Fruit fly (Drosophila melanogaster) whole organism, embryonic: ENCODE measurements around the gene PhKgamma.

Experiments used
- BEAF-32 ChIP-seq: fragments of 200-800 bp; sonication (Bioruptor generic); optimal IDR thresholded peaks from 3 replicates; lab custom pipeline; 2017; ENCODE audit warnings: missing biosample characterization, missing genetic modification characterization, mild to moderate bottlenecking, moderate library complexity, missing genetic modification reagents
- CG10366 ChIP-seq: fragments of 200-800 bp; sonication (Bioruptor generic); IDR thresholded peaks from 2 replicates; pipeline ENCODE4 v1.3.6; 2022; ENCODE audit warnings: missing biosample characterization, missing genetic modification characterization
- CG11456 ChIP-seq: fragments of 200-800 bp; sonication (Bioruptor generic); IDR thresholded peaks from 3 replicates; pipeline ENCODE4 v1.3.6; 2022; ENCODE audit warnings: missing biosample characterization, missing genetic modification characterization
- CG11560 ChIP-seq: fragments of 200-800 bp; sonication (Bioruptor generic); IDR thresholded peaks from 3 replicates; pipeline ENCODE4 v1.3.6; 2022; ENCODE audit warnings: missing biosample characterization, missing genetic modification characterization
- CG12236 ChIP-seq: fragments of 200-800 bp; sonication (Bioruptor generic); optimal IDR thresholded peaks from 2 replicates; lab custom pipeline; 2016; ENCODE audit warnings: missing biosample characterization, missing genetic modification characterization
- CG15601 ChIP-seq: fragments of 200-800 bp; sonication (Bioruptor generic); optimal IDR thresholded peaks from 3 replicates; lab custom pipeline; 2019; ENCODE audit warnings: missing biosample characterization, mild to moderate bottlenecking, missing genetic modification characterization, moderate library complexity
- CG18764 ChIP-seq: fragments of 200-800 bp; sonication (Bioruptor generic); optimal IDR thresholded peaks from 3 replicates; lab custom pipeline; 2016; ENCODE audit warnings: missing biosample characterization, missing genetic modification characterization
- CG2712 ChIP-seq: fragments of 200-800 bp; optimal IDR thresholded peaks from 3 replicates; lab custom pipeline; 2019; ENCODE audit warnings: missing biosample characterization, mild to moderate bottlenecking, missing genetic modification characterization, moderate library complexity
- CG34224 ChIP-seq: fragments of 200-800 bp; sonication (Bioruptor generic); IDR thresholded peaks from 3 replicates; pipeline ENCODE4 v1.3.6; 2022; ENCODE audit warnings: missing biosample characterization, missing genetic modification characterization; ENCODE audit not compliant: partially characterized antibody
- CG3726 ChIP-seq: fragments of 200-800 bp; sonication (Bioruptor generic); IDR thresholded peaks from 3 replicates; pipeline ENCODE4, ENCODE4 v1.3.6; 2022; ENCODE audit warnings: missing biosample characterization, missing genetic modification characterization
- CG3838 ChIP-seq: fragments of 200-800 bp; sonication (Bioruptor generic); optimal IDR thresholded peaks from 3 replicates; lab custom pipeline; 2016; ENCODE audit warnings: missing biosample characterization, missing genetic modification characterization
- CG4282 ChIP-seq: fragments of 200-800 bp; sonication (Bioruptor generic); optimal IDR thresholded peaks from 2 replicates; lab custom pipeline; 2016; ENCODE audit warnings: missing biosample characterization, missing genetic modification characterization
- CG4404 ChIP-seq: fragments of 200-800 bp; sonication (Bioruptor generic); IDR thresholded peaks from 2 replicates; pipeline ENCODE4 v1.3.6; 2022; ENCODE audit warnings: missing biosample characterization, missing genetic modification characterization
- CG4424 ChIP-seq: fragments of 200-800 bp; sonication (Bioruptor generic); optimal IDR thresholded peaks from 3 replicates; lab custom pipeline; 2016; ENCODE audit warnings: missing biosample characterization, missing genetic modification characterization
- CG6272 ChIP-seq: fragments of 200-800 bp; sonication (Bioruptor generic); IDR thresholded peaks from 2 replicates; pipeline ENCODE4 v1.3.6; 2022; ENCODE audit warnings: missing biosample characterization, missing genetic modification characterization
- CG6791 ChIP-seq: fragments of 200-800 bp; sonication (Bioruptor generic); IDR thresholded peaks from 3 replicates; pipeline ENCODE4 v1.3.6; 2022; ENCODE audit warnings: missing biosample characterization, missing genetic modification characterization; ENCODE audit not compliant: partially characterized antibody
- CG8944 ChIP-seq: fragments of 200-800 bp; sonication (Bioruptor generic); optimal IDR thresholded peaks from 3 replicates; lab custom pipeline; 2016; ENCODE audit warnings: missing biosample characterization, missing genetic modification characterization
- CG9932 ChIP-seq: fragments of 200-800 bp; sonication (Bioruptor generic); IDR thresholded peaks from 2 replicates; pipeline ENCODE4 v1.3.6; 2022; ENCODE audit warnings: missing biosample characterization, missing genetic modification characterization
- CTCF ChIP-seq: fragments of 200-800 bp; sonication (Bioruptor generic); optimal IDR thresholded peaks from 2 replicates; lab custom pipeline; 2017; ENCODE audit warnings: missing biosample characterization, mild to moderate bottlenecking, missing genetic modification characterization, moderate library complexity
- Dad ChIP-seq: fragments of 200-800 bp; sonication (Bioruptor generic); optimal IDR thresholded peaks from 3 replicates; lab custom pipeline; 2016; ENCODE audit warnings: missing biosample characterization, missing genetic modification characterization
- Dek ChIP-seq: fragments of 200-800 bp; sonication (Bioruptor generic); optimal IDR thresholded peaks from 3 replicates; lab custom pipeline; 2019; ENCODE audit warnings: missing biosample characterization, mild to moderate bottlenecking, missing genetic modification characterization, moderate library complexity
- Dp ChIP-seq: fragments of 200-800 bp; sonication (Bioruptor generic); optimal IDR thresholded peaks from 2 replicates; lab custom pipeline; 2018; ENCODE audit warnings: missing biosample characterization, mild to moderate bottlenecking, missing genetic modification characterization, moderate library complexity
- ERR ChIP-seq: fragments of 200-800 bp; sonication (Bioruptor generic); optimal IDR thresholded peaks from 2 replicates; lab custom pipeline; 2016; ENCODE audit warnings: missing biosample characterization, missing genetic modification characterization
- Ets97D ChIP-seq: fragments of 200-800 bp; sonication (Bioruptor generic); optimal IDR thresholded peaks from 3 replicates; lab custom pipeline; 2016; ENCODE audit warnings: missing biosample characterization, missing genetic modification characterization
- Hr51 ChIP-seq, 2 experiments: fragments of 200-800 bp; sonication (Bioruptor generic); optimal IDR thresholded peaks; 2 replicates in 1 of 2; 3 replicates in 1 of 2; lab custom pipeline; 2016 to 2018; ENCODE audit warnings: missing biosample characterization in 2 of 2, missing genetic modification characterization in 2 of 2, mild to moderate bottlenecking in 1 of 2, moderate library complexity in 1 of 2
- Jarid2 ChIP-seq: fragments of 200-800 bp; sonication (Bioruptor generic); optimal IDR thresholded peaks from 3 replicates; lab custom pipeline; 2017; ENCODE audit warnings: mild to moderate bottlenecking, missing biosample characterization, missing genetic modification reagents, missing genetic modification characterization
- Mrtf ChIP-seq: fragments of 200-800 bp; sonication (Bioruptor generic); IDR thresholded peaks from 3 replicates; pipeline ENCODE4 v1.3.6; 2022; ENCODE audit warnings: missing biosample characterization, missing genetic modification characterization
- NC2β ChIP-seq: fragments of 200-800 bp; sonication (Bioruptor generic); optimal IDR thresholded peaks from 2 replicates; lab custom pipeline; 2016; ENCODE audit warnings: missing biosample characterization, missing genetic modification characterization
- Oaz ChIP-seq: fragments of 200-800 bp; sonication (Bioruptor generic); IDR thresholded peaks from 2 replicates; pipeline ENCODE4 v1.3.6; 2022; ENCODE audit warnings: missing biosample characterization, missing genetic modification characterization
- Sry-β ChIP-seq: fragments of 200-800 bp; sonication (Bioruptor generic); optimal IDR thresholded peaks from 2 replicates; lab custom pipeline; 2018; ENCODE audit warnings: missing biosample characterization, mild to moderate bottlenecking, missing genetic modification characterization, moderate library complexity
- Sry-δ ChIP-seq: fragments of 200-800 bp; sonication (Bioruptor generic); optimal IDR thresholded peaks from 2 replicates; lab custom pipeline; 2016; ENCODE audit warnings: missing biosample characterization, missing genetic modification characterization
- Usf ChIP-seq: fragments of 200-800 bp; sonication (Bioruptor generic); optimal IDR thresholded peaks from 2 replicates; lab custom pipeline; 2017; ENCODE audit warnings: missing genotype, missing biosample characterization, missing genetic modification characterization
- ap ChIP-seq: fragments of 200-800 bp; sonication (Bioruptor generic); IDR thresholded peaks from 2 replicates; pipeline ENCODE4 v1.3.6; 2022; ENCODE audit warnings: missing biosample characterization, missing genetic modification characterization
- bbx ChIP-seq: fragments of 200-800 bp; sonication (Bioruptor generic); IDR thresholded peaks from 2 replicates; pipeline ENCODE4 v1.3.6; 2022; ENCODE audit warnings: missing biosample characterization, missing genetic modification characterization; ENCODE audit not compliant: partially characterized antibody
- bigmax ChIP-seq: fragments of 200-800 bp; sonication (Bioruptor generic); optimal IDR thresholded peaks from 2 replicates; lab custom pipeline; 2018; ENCODE audit warnings: missing biosample characterization, mild to moderate bottlenecking, missing genetic modification characterization
- ci ChIP-seq: fragments of 200-800 bp; sonication (Bioruptor generic); IDR thresholded peaks from 3 replicates; pipeline ENCODE4 v1.3.6; 2022; ENCODE audit warnings: missing biosample characterization, missing genetic modification characterization
- croc ChIP-seq: fragments of 200-800 bp; sonication (Bioruptor generic); conservative IDR thresholded peaks from 3 replicates; pipeline ENCODE4 v1.3.6; 2022; ENCODE audit warnings: missing biosample characterization, missing genetic modification characterization
- dati ChIP-seq: fragments of 200-800 bp; sonication (Bioruptor generic); IDR thresholded peaks from 2 replicates; pipeline ENCODE4 v1.3.6; 2022; ENCODE audit warnings: missing biosample characterization, missing genetic modification characterization
- dysf ChIP-seq: fragments of 200-800 bp; sonication (Bioruptor generic); IDR thresholded peaks from 3 replicates; pipeline ENCODE4 v1.3.6; 2022; ENCODE audit warnings: missing biosample characterization, missing genetic modification characterization
- gce ChIP-seq: fragments of 200-800 bp; sonication (Bioruptor generic); IDR thresholded peaks from 3 replicates; pipeline ENCODE4 v1.3.6; 2022; ENCODE audit warnings: missing biosample characterization, missing genetic modification characterization
- gro ChIP-seq: fragments of 200-800 bp; sonication (Bioruptor generic); optimal IDR thresholded peaks from 2 replicates; lab custom pipeline; 2016; ENCODE audit warnings: missing biosample characterization, missing genetic modification characterization
- gt ChIP-seq: fragments of 200-800 bp; sonication (Bioruptor generic); IDR thresholded peaks from 2 replicates; pipeline ENCODE4 v1.3.6; 2022; ENCODE audit warnings: missing biosample characterization, missing genetic modification characterization
- insv ChIP-seq, 2 experiments: fragments of 200-800 bp; sonication (Bioruptor generic); optimal IDR thresholded peaks; 3 replicates each; lab custom pipeline; 2016 to 2018; ENCODE audit warnings: missing biosample characterization in 2 of 2, missing genetic modification characterization in 2 of 2
- mam ChIP-seq: fragments of 200-800 bp; sonication (Bioruptor generic); optimal IDR thresholded peaks from 3 replicates; lab custom pipeline; 2016; ENCODE audit warnings: missing biosample characterization, missing genetic modification characterization
- nerfin-1 ChIP-seq: fragments of 200-800 bp; sonication (Bioruptor generic); optimal IDR thresholded peaks from 3 replicates; lab custom pipeline; 2019; ENCODE audit warnings: missing biosample characterization, mild to moderate bottlenecking, missing genetic modification characterization, moderate library complexity
- pzg ChIP-seq: fragments of 200-800 bp; sonication (Bioruptor generic); optimal IDR thresholded peaks from 3 replicates; lab custom pipeline; 2018; ENCODE audit warnings: missing biosample characterization, mild to moderate bottlenecking, missing genetic modification characterization, moderate library complexity
- sd ChIP-seq: fragments of 200-800 bp; sonication (Bioruptor generic); optimal IDR thresholded peaks from 3 replicates; lab custom pipeline; 2018; ENCODE audit warnings: missing biosample characterization, mild to moderate bottlenecking, missing genetic modification characterization, moderate library complexity
- sens ChIP-seq: fragments of 200-800 bp; sonication (Bioruptor generic); peaks from one replicate; lab custom pipeline; 2016; ENCODE audit warnings: missing biosample characterization, missing genetic modification characterization
- slou ChIP-seq: fragments of 200-800 bp; sonication (Bioruptor generic); optimal IDR thresholded peaks from 3 replicates; lab custom pipeline; 2016; ENCODE audit warnings: missing biosample characterization, missing genetic modification characterization
- ttk ChIP-seq: fragments of 200-800 bp; sonication (Bioruptor generic); IDR thresholded peaks from 2 replicates; pipeline ENCODE4 v2.1.2; 2022; ENCODE audit warnings: missing biosample characterization, missing genetic modification characterization

Gene PhKgamma

DNA sequence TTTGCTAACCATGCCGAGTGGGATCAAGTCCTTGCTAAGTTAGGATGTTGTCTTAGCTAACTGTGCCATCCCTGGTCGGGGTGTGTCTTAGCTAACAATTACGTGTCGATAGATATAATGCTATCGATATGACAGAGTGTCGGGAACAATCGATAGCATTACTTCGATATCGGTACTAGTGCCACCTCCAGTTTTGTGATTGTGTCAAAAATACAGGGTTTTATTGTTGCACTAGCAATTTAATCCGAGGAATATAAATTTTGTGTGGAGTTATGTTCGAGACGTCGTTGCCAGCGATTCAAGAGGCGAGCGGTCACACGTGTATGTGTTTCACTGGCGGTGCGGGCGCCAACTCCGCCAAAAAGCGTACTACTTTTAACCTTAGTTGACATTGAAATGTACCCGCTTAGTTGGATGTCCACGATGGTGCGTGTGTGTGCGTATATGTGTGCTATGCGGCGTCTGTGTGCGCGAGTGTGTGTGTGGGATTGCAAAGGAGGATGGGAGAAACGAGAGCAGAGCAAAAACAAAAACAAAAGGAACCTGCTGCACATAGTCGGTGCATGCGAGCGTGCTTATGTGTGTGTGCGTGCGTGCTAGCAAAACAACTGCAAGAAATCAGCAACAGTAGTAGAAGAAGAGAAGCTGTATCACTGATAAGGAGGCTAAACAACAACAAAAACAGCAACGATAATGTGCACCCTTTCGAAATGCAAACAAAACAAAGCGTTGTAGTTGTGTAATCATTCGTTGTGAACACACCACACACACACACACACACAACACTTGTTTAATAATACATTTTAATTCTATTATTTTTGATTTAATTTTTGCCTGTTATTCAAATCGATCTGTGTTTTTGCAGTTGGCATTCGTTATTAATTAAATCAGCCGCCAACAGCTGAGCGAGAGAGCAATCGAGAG, at the start of gene PhKgamma (continued):
- peak; percentile 85 for TF ChIP-seq CG34224 (GFP tag; lab: Robert Waterston, UW)
- no peak for TF ChIP-seq ap (GFP tag; lab: Robert Waterston, UW)
- TF ChIP-seq CG4404 (GFP tag; lab: Robert Waterston, UW) = no peak
- no peak for TF ChIP-seq Oaz (GFP tag; lab: Robert Waterston, UW)
- TF ChIP-seq ERR (GFP tag; lab: Kevin White, UChicago) = peak; percentile 99
- no peak for TF ChIP-seq CG18764 (GFP tag; lab: Kevin White, UChicago)
- peak; percentile 15 for TF ChIP-seq slou (GFP tag; lab: Kevin White, UChicago)
- peak; percentile 36 for TF ChIP-seq gro (GFP tag; lab: Kevin White, UChicago)
- no peak for TF ChIP-seq ci (GFP tag; lab: Robert Waterston, UW)
- no peak for TF ChIP-seq Sry-β (GFP tag; lab: Kevin White, UChicago)
- TF ChIP-seq Hr51 (GFP tag; optimal IDR thresholded peaks at IDR 0.05; lab: Kevin White, UChicago) = peak in 1 of 2 experiments; percentile 22
- peak; percentile 88 for TF ChIP-seq Ets97D (GFP tag; lab: Kevin White, UChicago)
- peak in 1 of 2 experiments; percentile 63 for TF ChIP-seq insv (GFP tag; optimal IDR thresholded peaks at IDR 0.05; lab: Kevin White, UChicago)
- TF ChIP-seq CG6272 (GFP tag; lab: Robert Waterston, UW) = 0 out of 2 replicates have a peak, but pooled peaks have one; percentile 8
- no peak for TF ChIP-seq CG3838 (GFP tag; lab: Kevin White, UChicago)
- TF ChIP-seq CTCF = peak; percentile 80
- no peak for TF ChIP-seq dati (GFP tag; lab: Robert Waterston, UW)
- no peak for TF ChIP-seq CG12236 (GFP tag; lab: Kevin White, UChicago)
- TF ChIP-seq CG10366 (GFP tag; lab: Robert Waterston, UW) = no peak
- peak; percentile 96 for TF ChIP-seq bbx (GFP tag; lab: Robert Waterston, UW)
- peak; percentile 36; the same call in 1 of the 2 replicates for TF ChIP-seq ttk (GFP tag; lab: Robert Waterston, UW)
- TF ChIP-seq CG2712 (tag; lab: Kevin White, UChicago) = peak; percentile 43
- peak; percentile 22 for TF ChIP-seq bigmax (GFP tag; lab: Kevin White, UChicago)
- no peak for TF ChIP-seq gce (GFP tag; lab: Robert Waterston, UW)
- TF ChIP-seq CG11456 (GFP tag; lab: Robert Waterston, UW) = no peak
- peak; percentile 16 for TF ChIP-seq CG4424 (GFP tag; lab: Kevin White, UChicago)
- peak; percentile 38 for TF ChIP-seq Dad
- TF ChIP-seq nerfin-1 (tag; lab: Kevin White, UChicago) = peak; percentile 61
- TF ChIP-seq pzg (GFP tag; lab: Kevin White, UChicago) = peak; percentile 99
- no peak for TF ChIP-seq NC2β (GFP tag; lab: Kevin White, UChicago)
- TF ChIP-seq CG11560 (tag; lab: Robert Waterston, UW) = peak; percentile 74; the same call in 2 of the 3 replicates
- TF ChIP-seq Usf = no peak
- TF ChIP-seq croc = no peak
- peak; percentile 95 for TF ChIP-seq BEAF-32 (GFP tag; lab: Kevin White, UChicago)
- no peak for TF ChIP-seq Dek (tag; lab: Kevin White, UChicago)
- no peak for TF ChIP-seq sd (tag; lab: Kevin White, UChicago)
- TF ChIP-seq sens (GFP tag; lab: Kevin White, UChicago) = peak; percentile 80
- TF ChIP-seq CG8944 (GFP tag; lab: Kevin White, UChicago) = no peak
- no peak for TF ChIP-seq gt (GFP tag; lab: Robert Waterston, UW)
- no peak for TF ChIP-seq Jarid2 (GFP tag; lab: Kevin White, UChicago)
- TF ChIP-seq Dp (GFP tag; lab: Kevin White, UChicago) = peak; percentile 63
- TF ChIP-seq CG4282 (GFP tag; lab: Kevin White, UChicago) = no peak
- TF ChIP-seq Mrtf (GFP tag; lab: Robert Waterston, UW) = no peak
- no peak; the same call in 2 of the 3 replicates for TF ChIP-seq dysf (GFP tag; lab: Robert Waterston, UW)
- no peak; the same call in 1 of the 2 replicates for TF ChIP-seq CG9932 (GFP tag; lab: Robert Waterston, UW)
- peak; percentile 43 for TF ChIP-seq mam (GFP tag; lab: Kevin White, UChicago)
- peak; percentile 96 for TF ChIP-seq CG6791 (GFP tag; lab: Robert Waterston, UW)
- TF ChIP-seq CG15601 = peak; percentile 63
- TF ChIP-seq Sry-δ (GFP tag; lab: Kevin White, UChicago) = peak; percentile 98
- TF ChIP-seq CG3726 (GFP tag; lab: Robert Waterston, UW) = no peak
